Fruit fly (Drosophila melanogaster): ENCODE results near the gene mah.
A peak's percentile ranks its signal among the peaks of the same experiment; 100 is the strongest.

- TF ChIP-seq Lpt (GFP tag; optimal IDR thresholded peaks at IDR 0.05): no peak
- TF ChIP-seq OdsH (GFP tag; optimal IDR thresholded peaks at IDR 0.05): no peak
- TF ChIP-seq CG6854 (GFP tag; optimal IDR thresholded peaks at IDR 0.05): peak; percentile 59
These were observed 21.5 kb downstream of the mah start for dm6 chr3R:24968888-24969287.
